Worm (Caenorhabditis elegans) whole organism, young adult: ENCODE results near the gene Y111B2A.12.

Experiments
- B0336.3 ChIP-seq: fragments of 200-800 bp; sonication (Bioruptor generic); IDR thresholded peaks from 2 replicates; pipeline ENCODE4 v1.3.6; 2022; ENCODE audit warnings: missing genetic modification characterization, missing compliant biosample characterization
- F10E7.11 ChIP-seq: sonication (generic microtip); optimal IDR thresholded peaks from 2 replicates; lab custom pipeline; 2017; ENCODE audit warnings: mild to moderate bottlenecking, missing genetic modification characterization, moderate library complexity, missing compliant biosample characterization
- F23B12.7 ChIP-seq: sonication (generic microtip); optimal IDR thresholded peaks from 2 replicates; lab custom pipeline; 2017; ENCODE audit warnings: missing genetic modification characterization, mild to moderate bottlenecking, missing compliant biosample characterization, antibody characterized with exemption, moderate library complexity; ENCODE audit not compliant: insufficient read depth
- F37B4.10 ChIP-seq: fragments of 200-800 bp; sonication (Bioruptor generic); IDR thresholded peaks from 2 replicates; pipeline ENCODE4 v1.3.6; 2022; ENCODE audit warnings: missing genetic modification characterization, missing compliant biosample characterization
- F52B5.7 ChIP-seq: sonication (generic microtip); optimal IDR thresholded peaks from 2 replicates; lab custom pipeline; 2016; ENCODE audit warnings: mild to moderate bottlenecking, missing genetic modification characterization, missing compliant biosample characterization
- T26A5.8 ChIP-seq: sonication (generic microtip); optimal IDR thresholded peaks from 2 replicates; lab custom pipeline; 2016; ENCODE audit warnings: missing genetic modification characterization, missing compliant biosample characterization
- Y67H2A.10 ChIP-seq: fragments of 200-800 bp; sonication (Bioruptor generic); conservative IDR thresholded peaks from 2 replicates; pipeline ENCODE4 v1.3.6; 2022; ENCODE audit warnings: missing genetic modification reagents, missing genetic modification characterization, missing compliant biosample characterization
- Y79H2A.3 ChIP-seq: fragments of 200-800 bp; sonication (Bioruptor generic); conservative IDR thresholded peaks from 2 replicates; pipeline ENCODE4 v1.3.6; 2022; ENCODE audit warnings: missing genetic modification reagents, missing genetic modification characterization, missing compliant biosample characterization
- akir-1 ChIP-seq: fragments of 200-800 bp; sonication (Bioruptor generic); optimal IDR thresholded peaks from 2 replicates; lab custom pipeline; 2018; ENCODE audit warnings: mild to moderate bottlenecking, missing genetic modification characterization, moderate library complexity, missing compliant biosample characterization
- ama-1 ChIP-seq, 3 experiments: fragments of 150-350 bp in 1 of 3; sonication (generic microtip) in 2 of 3; optimal IDR thresholded peaks; 2 replicates each; lab custom pipeline; 2014 to 2018; ENCODE audit warnings: missing biosample characterization in 2 of 3, missing genetic modification characterization in 2 of 3, missing genetic modification reagents in 2 of 3
- atf-7 ChIP-seq: sonication (generic microtip); optimal IDR thresholded peaks from 2 replicates; lab custom pipeline; 2017; ENCODE audit warnings: mild to moderate bottlenecking, missing genetic modification characterization, missing compliant biosample characterization
- attf-5 ChIP-seq: fragments of 200-800 bp; sonication (Bioruptor generic); optimal IDR thresholded peaks from 2 replicates; lab custom pipeline; 2018; ENCODE audit warnings: mild to moderate bottlenecking, missing genetic modification characterization, missing compliant biosample characterization
- bed-2 ChIP-seq: fragments of 200-800 bp; sonication (Bioruptor generic); IDR thresholded peaks from 2 replicates; pipeline ENCODE4 v1.3.6; 2022; ENCODE audit warnings: missing genetic modification reagents, missing genetic modification characterization, missing compliant biosample characterization
- cebp-1 ChIP-seq, 2 experiments: fragments of 200-800 bp in 1 of 2; sonication (Bioruptor generic) in 1 of 2; sonication (generic microtip) in 1 of 2; IDR thresholded peaks in 1 of 2; optimal IDR thresholded peaks in 1 of 2; 2 replicates each; pipeline versions ENCODE4 v1.3.6 to Lab custom; 2017 to 2022; ENCODE audit warnings: missing compliant biosample characterization in 2 of 2, missing genetic modification characterization in 2 of 2, mild to moderate bottlenecking in 1 of 2, missing genetic modification reagents in 1 of 2, moderate library complexity in 1 of 2
- ceh-27 ChIP-seq: fragments of 200-800 bp; sonication (Bioruptor generic); optimal IDR thresholded peaks from 2 replicates; lab custom pipeline; 2018; ENCODE audit warnings: mild to moderate bottlenecking, missing genetic modification characterization, moderate library complexity, missing compliant biosample characterization
- ceh-58 ChIP-seq: fragments of 200-800 bp; sonication (Bioruptor generic); IDR thresholded peaks from 2 replicates; pipeline ENCODE4 v1.3.6; 2022; ENCODE audit warnings: missing genetic modification characterization, missing compliant biosample characterization
- ceh-79 ChIP-seq: sonication (generic microtip); optimal IDR thresholded peaks from 2 replicates; lab custom pipeline; 2017; ENCODE audit warnings: mild to moderate bottlenecking, missing genetic modification characterization, missing compliant biosample characterization
- dpff-1 ChIP-seq: sonication (generic microtip); optimal IDR thresholded peaks from 2 replicates; lab custom pipeline; 2017; ENCODE audit warnings: mild to moderate bottlenecking, missing genetic modification characterization, missing compliant biosample characterization
- dpl-1 ChIP-seq: fragments of 150-350 bp; optimal IDR thresholded peaks from 2 replicates; lab custom pipeline; 2014; ENCODE audit warnings: missing biosample characterization, missing genetic modification reagents, missing genetic modification characterization
- him-1 ChIP-seq: sonication (generic microtip); optimal IDR thresholded peaks from 2 replicates; lab custom pipeline; 2016; ENCODE audit warnings: missing genotype, missing genetic modification reagents, missing genetic modification characterization, missing compliant biosample characterization
- hlh-12 ChIP-seq: sonication (generic microtip); optimal IDR thresholded peaks from 2 replicates; lab custom pipeline; 2016; ENCODE audit warnings: missing genetic modification characterization, missing compliant biosample characterization
- hlh-26 ChIP-seq: fragments of 200-800 bp; sonication (Bioruptor generic); conservative IDR thresholded peaks from 2 replicates; pipeline ENCODE4 v1.3.6; 2022; ENCODE audit warnings: missing genetic modification reagents, missing genetic modification characterization, missing compliant biosample characterization
- hmg-1.2 ChIP-seq: fragments of 200-800 bp; sonication (Bioruptor generic); IDR thresholded peaks from 2 replicates; pipeline ENCODE4 v1.3.6; 2022; ENCODE audit warnings: missing genetic modification reagents, missing genetic modification characterization, missing compliant biosample characterization
- hmg-20 ChIP-seq: fragments of 200-800 bp; sonication (Bioruptor generic); IDR thresholded peaks from 2 replicates; pipeline ENCODE4 v1.3.6; 2022; ENCODE audit warnings: missing genetic modification reagents, missing genetic modification characterization, missing compliant biosample characterization
- hrde-1 ChIP-seq: sonication (generic microtip); optimal IDR thresholded peaks from 2 replicates; lab custom pipeline; 2016; ENCODE audit warnings: missing genetic modification characterization, mild to moderate bottlenecking, missing compliant biosample characterization, moderate library complexity, missing genotype, missing genetic modification reagents, borderline replicate concordance
- hsf-1 ChIP-seq: fragments of 200-800 bp; sonication (Bioruptor generic); IDR thresholded peaks from 2 replicates; pipeline ENCODE4 v1.3.6; 2022; ENCODE audit warnings: missing genetic modification reagents, missing genetic modification characterization, missing compliant biosample characterization
- let-607 ChIP-seq, 2 experiments: fragments of 200-800 bp in 1 of 2; sonication (Bioruptor generic) in 1 of 2; sonication (generic microtip) in 1 of 2; optimal IDR thresholded peaks; 2 replicates each; lab custom pipeline; 2016 to 2018; ENCODE audit warnings: mild to moderate bottlenecking in 2 of 2, missing compliant biosample characterization in 2 of 2, missing genetic modification characterization in 2 of 2, moderate library complexity in 2 of 2, missing genotype in 1 of 2
- lin-54 ChIP-seq: fragments of 200-800 bp; sonication (Bioruptor generic); optimal IDR thresholded peaks from 2 replicates; lab custom pipeline; 2018; ENCODE audit warnings: mild to moderate bottlenecking, missing genetic modification characterization, missing compliant biosample characterization
- lsl-1 ChIP-seq: fragments of 200-800 bp; sonication (Bioruptor generic); optimal IDR thresholded peaks from 2 replicates; lab custom pipeline; 2018; ENCODE audit warnings: mild to moderate bottlenecking, missing genetic modification characterization, moderate library complexity, missing compliant biosample characterization
- madf-10 ChIP-seq: sonication (generic microtip); optimal IDR thresholded peaks from 2 replicates; lab custom pipeline; 2016; ENCODE audit warnings: mild to moderate bottlenecking, missing genetic modification characterization, missing compliant biosample characterization
- madf-8 ChIP-seq: fragments of 200-800 bp; sonication (Bioruptor generic); conservative IDR thresholded peaks from 2 replicates; pipeline ENCODE4 v1.3.6; 2022; ENCODE audit warnings: missing genetic modification reagents, missing genetic modification characterization, missing compliant biosample characterization
- mel-28 ChIP-seq: sonication (generic microtip); optimal IDR thresholded peaks from 2 replicates; lab custom pipeline; 2016; ENCODE audit warnings: borderline replicate concordance, mild to moderate bottlenecking, missing genetic modification characterization, missing compliant biosample characterization
- mes-4 ChIP-seq: sonication (generic microtip); optimal IDR thresholded peaks from 2 replicates; lab custom pipeline; 2016; ENCODE audit warnings: missing genotype, missing genetic modification characterization, missing compliant biosample characterization
- nfya-1 ChIP-seq: sonication (generic microtip); optimal IDR thresholded peaks from 2 replicates; lab custom pipeline; 2017; ENCODE audit warnings: antibody characterized with exemption, missing compliant biosample characterization, missing genetic modification characterization, borderline replicate concordance; ENCODE audit not compliant: insufficient read depth
- nfya-2 ChIP-seq: fragments of 200-800 bp; sonication (Bioruptor generic); IDR thresholded peaks from 2 replicates; pipeline ENCODE4 v1.3.6; 2022; ENCODE audit warnings: missing genetic modification reagents, missing genetic modification characterization, missing compliant biosample characterization
- nhr-120 ChIP-seq: fragments of 200-800 bp; sonication (Bioruptor generic); IDR thresholded peaks from 2 replicates; pipeline ENCODE4 v1.3.6; 2022; ENCODE audit warnings: missing genetic modification characterization, missing compliant biosample characterization
- pbrm-1 ChIP-seq: fragments of 200-800 bp; sonication (Bioruptor generic); IDR thresholded peaks from 2 replicates; pipeline ENCODE4 v1.3.6; 2022; ENCODE audit warnings: missing genetic modification reagents, missing genetic modification characterization, missing compliant biosample characterization
- rec-8 ChIP-seq, 2 experiments: sonication (generic microtip); optimal IDR thresholded peaks; 2 replicates each; lab custom pipeline; 2016; ENCODE audit warnings: mild to moderate bottlenecking in 2 of 2, missing genetic modification characterization in 2 of 2, missing genetic modification reagents in 2 of 2, missing genotype in 2 of 2, missing biosample characterization in 1 of 2, missing compliant biosample characterization in 1 of 2, moderate library complexity in 1 of 2
- repo-1 ChIP-seq: sonication (generic microtip); optimal IDR thresholded peaks from 2 replicates; lab custom pipeline; 2017; ENCODE audit warnings: mild to moderate bottlenecking, missing genetic modification characterization, missing compliant biosample characterization
- sea-2 ChIP-seq: fragments of 200-800 bp; sonication (Bioruptor generic); IDR thresholded peaks from 2 replicates; pipeline ENCODE4 v1.3.6; 2022; ENCODE audit warnings: missing genetic modification characterization, missing compliant biosample characterization
- snpc-4 ChIP-seq, 5 experiments: fragments of 150-350 bp in 1 of 5; sonication (generic microtip) in 4 of 5; optimal IDR thresholded peaks; 2 replicates each; lab custom pipeline; 2014 to 2018; ENCODE audit warnings: missing genetic modification characterization in 5 of 5, missing biosample characterization in 3 of 5, antibody characterized with exemption in 2 of 5, mild to moderate bottlenecking in 2 of 5, missing compliant biosample characterization in 2 of 5, missing genotype in 2 of 5, moderate library complexity in 2 of 5, missing genetic modification reagents in 1 of 5
- somi-1 ChIP-seq: fragments of 200-800 bp; sonication (Bioruptor generic); optimal IDR thresholded peaks from 2 replicates; lab custom pipeline; 2018; ENCODE audit warnings: mild to moderate bottlenecking, missing genetic modification characterization, missing compliant biosample characterization
- tbp1 ChIP-seq: fragments of 200-800 bp; sonication (Bioruptor generic); optimal IDR thresholded peaks from 2 replicates; lab custom pipeline; 2018; ENCODE audit warnings: mild to moderate bottlenecking, missing genetic modification characterization, missing compliant biosample characterization
- zim-3 ChIP-seq: sonication (generic microtip); optimal IDR thresholded peaks from 2 replicates; lab custom pipeline; 2017; ENCODE audit warnings: mild to moderate bottlenecking, missing genetic modification characterization, moderate library complexity, missing compliant biosample characterization
- ztf-22 ChIP-seq: fragments of 200-800 bp; sonication (Bioruptor generic); optimal IDR thresholded peaks from 2 replicates; lab custom pipeline; 2018; ENCODE audit warnings: mild to moderate bottlenecking, missing genetic modification characterization, moderate library complexity, missing compliant biosample characterization

Y111B2A.12 gene

DNA sequence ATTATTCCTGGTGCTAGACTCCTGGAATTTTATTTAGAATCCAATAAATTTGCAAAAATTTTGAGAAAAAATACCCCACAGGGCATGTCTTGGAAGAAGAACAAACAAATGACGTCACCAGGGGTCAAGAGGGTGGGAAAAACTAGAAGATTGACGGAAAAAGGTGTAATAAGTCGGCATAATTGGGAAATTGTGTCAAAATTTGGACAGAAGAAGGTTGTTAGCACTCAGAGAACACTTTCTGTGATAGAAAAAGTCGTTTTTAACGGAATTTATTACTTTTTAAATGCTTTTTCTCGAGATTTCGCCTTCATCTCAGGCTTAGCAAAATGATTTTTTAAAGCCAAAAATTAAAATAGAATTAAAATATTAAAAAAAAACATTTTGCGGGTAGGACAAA lies 1.8 kb upstream of the Y111B2A.12 start (continued):
- 0 out of 2 replicates have a peak, but pooled peaks have one; percentile 25 for TF ChIP-seq Y79H2A.3
- 0 out of 2 replicates have a peak, but pooled peaks have one; percentile 15 for TF ChIP-seq hmg-20 (GFP tag; lab: Robert Waterston, UW)
- no peak for TF ChIP-seq hrde-1
- no peak for TF ChIP-seq somi-1 (GFP tag; lab: Kevin White, UChicago)
- TF ChIP-seq cebp-1 (GFP tag; IDR thresholded peaks at IDR 0.05; lab: Robert Waterston, UW), result no peak
- TF ChIP-seq cebp-1 (tag; optimal IDR thresholded peaks at IDR 0.05; lab: Kevin White, UChicago), result peak; percentile 61
- no peak for TF ChIP-seq nhr-120 (GFP tag; lab: Robert Waterston, UW)
- no peak for TF ChIP-seq hsf-1 (GFP tag; lab: Robert Waterston, UW)
- TF ChIP-seq him-1, result no peak
- no peak for TF ChIP-seq lin-54 (GFP tag; lab: Kevin White, UChicago)
- TF ChIP-seq ztf-22 (GFP tag; lab: Kevin White, UChicago), result no peak
- TF ChIP-seq mel-28 (tag; lab: Kevin White, UChicago), result peak; percentile 23
- no peak for TF ChIP-seq F23B12.7
- peak; percentile 55 for TF ChIP-seq B0336.3 (GFP tag; lab: Robert Waterston, UW)
- TF ChIP-seq zim-3 (tag; lab: Kevin White, UChicago), result peak; percentile 22
- peak in 1 of 2 experiments; percentile 18 for TF ChIP-seq let-607 (tag; optimal IDR thresholded peaks at IDR 0.05; lab: Kevin White, UChicago)
- no peak for TF ChIP-seq tbp1
- no peak for TF ChIP-seq ceh-27 (GFP tag; lab: Kevin White, UChicago)
- TF ChIP-seq ama-1 (optimal IDR thresholded peaks at IDR 0.05; lab: Kevin White, UChicago), result peak; percentile 82
- no peak for TF ChIP-seq ama-1 (GFP tag; optimal IDR thresholded peaks at IDR 0.05; lab: Kevin White, UChicago)
- TF ChIP-seq rec-8 (tag; optimal IDR thresholded peaks at IDR 0.05; lab: Kevin White, UChicago), result no peak
- no peak for TF ChIP-seq pbrm-1
- no peak for TF ChIP-seq nfya-1 (tag; lab: Kevin White, UChicago)
- no peak for TF ChIP-seq ceh-58 (GFP tag; lab: Robert Waterston, UW)
- TF ChIP-seq F10E7.11 (tag; lab: Kevin White, UChicago), result peak; percentile 94
- no peak for TF ChIP-seq Y67H2A.10 (GFP tag; lab: Robert Waterston, UW)
- TF ChIP-seq repo-1 (tag; lab: Kevin White, UChicago), result no peak
- no peak for TF ChIP-seq bed-2
- TF ChIP-seq T26A5.8 (tag; lab: Kevin White, UChicago), result no peak
- TF ChIP-seq akir-1 (GFP tag; lab: Kevin White, UChicago), result no peak
- TF ChIP-seq mes-4 (tag; lab: Kevin White, UChicago), result no peak
- peak; percentile 89 for TF ChIP-seq ceh-79 (tag; lab: Kevin White, UChicago)
- peak; percentile 88 for TF ChIP-seq dpff-1
- TF ChIP-seq sea-2 (GFP tag; lab: Robert Waterston, UW), result no peak
- no peak for TF ChIP-seq madf-10 (tag; lab: Kevin White, UChicago)
- TF ChIP-seq hlh-12, result no peak
- peak; percentile 74 for TF ChIP-seq atf-7 (tag; lab: Kevin White, UChicago)
- TF ChIP-seq nfya-2 (GFP tag; lab: Robert Waterston, UW), result no peak

ce11 chrIII:12608220-12608958 lies 700 bp upstream of the Y111B2A.12 start, which contains the start of gene epc-1:
Gene epc-1 (minus strand): TSS chrIII:12608586.
- TF ChIP-seq F52B5.7 (tag; lab: Kevin White, UChicago) (peak; percentile 59), attf-5 (GFP tag; lab: Kevin White, UChicago) (peak; percentile 91), lsl-1 (GFP tag; lab: Kevin White, UChicago) (peak; percentile 85), F10E7.11 (tag; lab: Kevin White, UChicago) (peak; percentile 31), T26A5.8 (tag; lab: Kevin White, UChicago) (no peak), madf-10 (tag; lab: Kevin White, UChicago) (peak; percentile 83), madf-8 (peak; percentile 45), hmg-1.2 (GFP tag; lab: Robert Waterston, UW) (peak; percentile 98), dpff-1 (no peak), hlh-26 (GFP tag; lab: Robert Waterston, UW) (no peak), nhr-120 (GFP tag; lab: Robert Waterston, UW) (no peak), F37B4.10 (0 out of 2 replicates have a peak, but pooled peaks have one; percentile 36), Y79H2A.3 (peak; percentile 81), snpc-4 (GFP tag; optimal IDR thresholded peaks at IDR 0.05; lab: Kevin White, UChicago) (peak; percentile 38), snpc-4 (tag; optimal IDR thresholded peaks at IDR 0.05; lab: Kevin White, UChicago) (peak in 3 of 4 experiments; percentile 38 to 76 (median 68)), dpl-1 (GFP tag; lab: Kevin White, UChicago) (peak; percentile 48)
